Worm (Caenorhabditis elegans) whole organism, young adult: ENCODE measurements around the gene T12A2.21.

Experiments used
- B0019.2 ChIP-seq: fragments of 200-800 bp; sonication (Bioruptor generic); conservative IDR thresholded peaks from 2 replicates; pipeline ENCODE4 v1.3.6; 2022; ENCODE audit warnings: missing genetic modification reagents, missing genetic modification characterization, missing compliant biosample characterization
- B0336.3 ChIP-seq: fragments of 200-800 bp; sonication (Bioruptor generic); IDR thresholded peaks from 2 replicates; pipeline ENCODE4 v1.3.6; 2022; ENCODE audit warnings: missing genetic modification characterization, missing compliant biosample characterization
- F33H1.4 ChIP-seq: fragments of 200-800 bp; sonication (Bioruptor generic); IDR thresholded peaks from 2 replicates; pipeline ENCODE4 v1.3.6; 2022; ENCODE audit warnings: missing genetic modification reagents, missing genetic modification characterization, missing compliant biosample characterization
- F52B5.7 ChIP-seq: sonication (generic microtip); optimal IDR thresholded peaks from 2 replicates; lab custom pipeline; 2016; ENCODE audit warnings: mild to moderate bottlenecking, missing genetic modification characterization, missing compliant biosample characterization
- F55B11.4 ChIP-seq: sonication (generic microtip); optimal IDR thresholded peaks from 2 replicates; lab custom pipeline; 2016; ENCODE audit warnings: missing compliant biosample characterization, missing genetic modification characterization, borderline replicate concordance; ENCODE audit not compliant: insufficient read depth
- F57A8.1 ChIP-seq: fragments of 200-800 bp; sonication (Bioruptor generic); optimal IDR thresholded peaks from 2 replicates; lab custom pipeline; 2018; ENCODE audit warnings: mild to moderate bottlenecking, missing genetic modification characterization, moderate library complexity, missing compliant biosample characterization
- akir-1 ChIP-seq: fragments of 200-800 bp; sonication (Bioruptor generic); optimal IDR thresholded peaks from 2 replicates; lab custom pipeline; 2018; ENCODE audit warnings: mild to moderate bottlenecking, missing genetic modification characterization, moderate library complexity, missing compliant biosample characterization
- ama-1 ChIP-seq, 3 experiments: fragments of 150-350 bp in 1 of 3; sonication (generic microtip) in 2 of 3; optimal IDR thresholded peaks; 2 replicates each; lab custom pipeline; 2014 to 2018; ENCODE audit warnings: missing biosample characterization in 2 of 3, missing genetic modification characterization in 2 of 3, missing genetic modification reagents in 2 of 3
- aptf-3 ChIP-seq: fragments of 200-800 bp; sonication (Bioruptor generic); IDR thresholded peaks from 2 replicates; pipeline ENCODE4 v1.3.6; 2022; ENCODE audit warnings: missing genetic modification characterization, missing compliant biosample characterization
- attf-5 ChIP-seq: fragments of 200-800 bp; sonication (Bioruptor generic); optimal IDR thresholded peaks from 2 replicates; lab custom pipeline; 2018; ENCODE audit warnings: mild to moderate bottlenecking, missing genetic modification characterization, missing compliant biosample characterization
- bed-1 ChIP-seq: fragments of 200-800 bp; sonication (Bioruptor generic); IDR thresholded peaks from 2 replicates; pipeline ENCODE4 v1.3.6; 2022; ENCODE audit warnings: missing genetic modification reagents, missing genetic modification characterization, missing compliant biosample characterization
- ccch-3 ChIP-seq: fragments of 200-800 bp; sonication (Bioruptor generic); optimal IDR thresholded peaks from 2 replicates; lab custom pipeline; 2018; ENCODE audit warnings: mild to moderate bottlenecking, missing genetic modification characterization, missing compliant biosample characterization
- ceh-58 ChIP-seq: fragments of 200-800 bp; sonication (Bioruptor generic); IDR thresholded peaks from 2 replicates; pipeline ENCODE4 v1.3.6; 2022; ENCODE audit warnings: missing genetic modification characterization, missing compliant biosample characterization
- gei-17 ChIP-seq: fragments of 200-800 bp; sonication (Bioruptor generic); optimal IDR thresholded peaks from 2 replicates; lab custom pipeline; 2018; ENCODE audit warnings: mild to moderate bottlenecking, missing genetic modification characterization, missing compliant biosample characterization
- hmg-1.2 ChIP-seq: fragments of 200-800 bp; sonication (Bioruptor generic); IDR thresholded peaks from 2 replicates; pipeline ENCODE4 v1.3.6; 2022; ENCODE audit warnings: missing genetic modification reagents, missing genetic modification characterization, missing compliant biosample characterization
- let-607 ChIP-seq, 2 experiments: fragments of 200-800 bp in 1 of 2; sonication (Bioruptor generic) in 1 of 2; sonication (generic microtip) in 1 of 2; optimal IDR thresholded peaks; 2 replicates each; lab custom pipeline; 2016 to 2018; ENCODE audit warnings: mild to moderate bottlenecking in 2 of 2, missing compliant biosample characterization in 2 of 2, missing genetic modification characterization in 2 of 2, moderate library complexity in 2 of 2, missing genotype in 1 of 2
- lin-35 ChIP-seq, 3 experiments: fragments of 150-350 bp in 2 of 3; sonication (generic microtip) in 1 of 3; optimal IDR thresholded peaks; 2 replicates each; lab custom pipeline; 2014 to 2018; ENCODE audit warnings: missing biosample characterization in 3 of 3, missing genetic modification characterization in 3 of 3, missing genetic modification reagents in 3 of 3
- madf-3 ChIP-seq: fragments of 200-800 bp; sonication (Bioruptor generic); IDR thresholded peaks from 2 replicates; pipeline ENCODE4 v1.3.6; 2022; ENCODE audit warnings: missing genetic modification reagents, missing genetic modification characterization, missing compliant biosample characterization
- madf-6 ChIP-seq: fragments of 200-800 bp; sonication (Bioruptor generic); IDR thresholded peaks from 2 replicates; pipeline ENCODE4 v1.3.6; 2022; ENCODE audit warnings: missing genetic modification reagents, missing genetic modification characterization, missing compliant biosample characterization
- mel-28 ChIP-seq: sonication (generic microtip); optimal IDR thresholded peaks from 2 replicates; lab custom pipeline; 2016; ENCODE audit warnings: borderline replicate concordance, mild to moderate bottlenecking, missing genetic modification characterization, missing compliant biosample characterization
- mes-4 ChIP-seq: sonication (generic microtip); optimal IDR thresholded peaks from 2 replicates; lab custom pipeline; 2016; ENCODE audit warnings: missing genotype, missing genetic modification characterization, missing compliant biosample characterization
- nhr-120 ChIP-seq: fragments of 200-800 bp; sonication (Bioruptor generic); IDR thresholded peaks from 2 replicates; pipeline ENCODE4 v1.3.6; 2022; ENCODE audit warnings: missing genetic modification characterization, missing compliant biosample characterization
- nhr-179 ChIP-seq: sonication (generic microtip); optimal IDR thresholded peaks from 2 replicates; lab custom pipeline; 2016; ENCODE audit warnings: mild to moderate bottlenecking, missing genetic modification characterization, missing compliant biosample characterization
- nhr-90 ChIP-seq: sonication (generic microtip); optimal IDR thresholded peaks from 2 replicates; lab custom pipeline; 2016; ENCODE audit warnings: missing genotype, mild to moderate bottlenecking, missing genetic modification characterization, missing compliant biosample characterization
- snpc-4 ChIP-seq, 5 experiments: fragments of 150-350 bp in 1 of 5; sonication (generic microtip) in 4 of 5; optimal IDR thresholded peaks; 2 replicates each; lab custom pipeline; 2014 to 2018; ENCODE audit warnings: missing genetic modification characterization in 5 of 5, missing biosample characterization in 3 of 5, antibody characterized with exemption in 2 of 5, mild to moderate bottlenecking in 2 of 5, missing compliant biosample characterization in 2 of 5, missing genotype in 2 of 5, moderate library complexity in 2 of 5, missing genetic modification reagents in 1 of 5
- sptf-2 ChIP-seq: fragments of 200-800 bp; sonication (Bioruptor generic); optimal IDR thresholded peaks from 2 replicates; lab custom pipeline; 2018; ENCODE audit warnings: mild to moderate bottlenecking, missing genetic modification characterization, missing compliant biosample characterization
- tbx-9 ChIP-seq: sonication (generic microtip); optimal IDR thresholded peaks from 2 replicates; lab custom pipeline; 2016; ENCODE audit warnings: borderline replicate concordance, missing genetic modification characterization, inconsistent platforms, missing compliant biosample characterization
- unc-130 ChIP-seq: sonication (generic microtip); optimal IDR thresholded peaks from 2 replicates; lab custom pipeline; 2016; ENCODE audit warnings: missing genetic modification reagents, missing genetic modification characterization, missing compliant biosample characterization
- zfh-2 ChIP-seq: fragments of 200-800 bp; sonication (Bioruptor generic); conservative IDR thresholded peaks from 2 replicates; pipeline ENCODE4 v1.3.6; 2022; ENCODE audit warnings: missing genetic modification reagents, missing genetic modification characterization, missing compliant biosample characterization
- ztf-22 ChIP-seq: fragments of 200-800 bp; sonication (Bioruptor generic); optimal IDR thresholded peaks from 2 replicates; lab custom pipeline; 2018; ENCODE audit warnings: mild to moderate bottlenecking, missing genetic modification characterization, moderate library complexity, missing compliant biosample characterization
- ztf-28 ChIP-seq: fragments of 200-800 bp; sonication (Bioruptor generic); IDR thresholded peaks from 2 replicates; pipeline ENCODE4 v1.3.6; 2022; ENCODE audit warnings: missing genetic modification reagents, missing genetic modification characterization, missing compliant biosample characterization
- ztf-3 ChIP-seq: fragments of 200-800 bp; sonication (Bioruptor generic); optimal IDR thresholded peaks from 2 replicates; lab custom pipeline; 2018; ENCODE audit warnings: mild to moderate bottlenecking, missing genetic modification characterization, missing compliant biosample characterization

T12A2.21 gene

ce11 chrIII:6260115-6260514 is 23.6 kb upstream of the T12A2.21 start, which contains the start of gene srg-2:
Gene srg-2 (minus strand): TSS chrIII:6260215.
- TF ChIP-seq gei-17, result no peak
- no peak for TF ChIP-seq ceh-58
- no peak for TF ChIP-seq ama-1 (optimal IDR thresholded peaks at IDR 0.05; lab: Kevin White, UChicago)
- no peak for TF ChIP-seq ama-1 (GFP tag; optimal IDR thresholded peaks at IDR 0.05; lab: Kevin White, UChicago)
- TF ChIP-seq lin-35 (GFP tag; optimal IDR thresholded peaks at IDR 0.05; lab: Kevin White, UChicago), result no peak
- TF ChIP-seq unc-130 (GFP tag; lab: Kevin White, UChicago), result no peak
- no peak for TF ChIP-seq mel-28 (tag; lab: Kevin White, UChicago)
- TF ChIP-seq ztf-28 (GFP tag; lab: Robert Waterston, UW), result no peak
- no peak for TF ChIP-seq F57A8.1 (GFP tag; lab: Kevin White, UChicago)
- no peak for TF ChIP-seq attf-5 (GFP tag; lab: Kevin White, UChicago)
- TF ChIP-seq madf-6 (GFP tag; lab: Robert Waterston, UW), result no peak
- no peak for TF ChIP-seq F55B11.4 (tag; lab: Kevin White, UChicago)
- no peak for TF ChIP-seq F33H1.4 (GFP tag; lab: Robert Waterston, UW)
- TF ChIP-seq let-607 (tag; optimal IDR thresholded peaks at IDR 0.05; lab: Kevin White, UChicago), result no peak

- TF ChIP-seq nhr-179 (no peak), aptf-3 (GFP tag; lab: Robert Waterston, UW) (no peak), ztf-22 (GFP tag; lab: Kevin White, UChicago) (no peak), zfh-2 (GFP tag; lab: Robert Waterston, UW) (no peak), ccch-3 (GFP tag; lab: Kevin White, UChicago) (no peak), madf-3 (GFP tag; lab: Robert Waterston, UW) (no peak), snpc-4 (GFP tag; optimal IDR thresholded peaks at IDR 0.05; lab: Kevin White, UChicago) (no peak), snpc-4 (tag; optimal IDR thresholded peaks at IDR 0.05; lab: Kevin White, UChicago) (no peak), F52B5.7 (tag; lab: Kevin White, UChicago) (no peak), mes-4 (tag; lab: Kevin White, UChicago) (no peak), B0336.3 (GFP tag; lab: Robert Waterston, UW) (no peak), ztf-3 (no peak), B0019.2 (no peak)
These were observed 21.7 kb upstream of the T12A2.21 start, which contains the start of gene srg-1 for ce11 chrIII:6258262-6258661. Gene srg-1 (minus strand): TSS chrIII:6258362.

ce11 chrIII:6256675-6257074 is 20.1 kb upstream of the T12A2.21 start, which contains the start of gene srg-9:
Gene srg-9 (minus strand): TSS chrIII:6256775.
- no peak for TF ChIP-seq nhr-90 (tag; lab: Kevin White, UChicago)
- TF ChIP-seq sptf-2 (GFP tag; lab: Kevin White, UChicago), result no peak
- no peak for TF ChIP-seq ztf-22 (GFP tag; lab: Kevin White, UChicago)
- no peak for TF ChIP-seq akir-1 (GFP tag; lab: Kevin White, UChicago)
- no peak for TF ChIP-seq nhr-120
- TF ChIP-seq hmg-1.2, result no peak

- no peak for TF ChIP-seq nhr-120
- no peak for TF ChIP-seq tbx-9 (tag; lab: Kevin White, UChicago)
- no peak for TF ChIP-seq bed-1 (GFP tag; lab: Robert Waterston, UW)
These were observed 18.2 kb upstream of the T12A2.21 start, which contains the start of gene srg-8 for ce11 chrIII:6254737-6255136. Gene srg-8 (minus strand): TSS chrIII:6254837.
